Worm (Caenorhabditis elegans) whole organism, L3 larva: ENCODE data around the gene eri-3.

Experiments
- R02D3.7 ChIP-seq: fragments of 150-350 bp; optimal IDR thresholded peaks from 2 replicates; lab custom pipeline; 2014; ENCODE audit warnings: missing biosample characterization, missing genetic modification characterization
- eor-1 ChIP-seq, 2 experiments: fragments of 150-350 bp; optimal IDR thresholded peaks; 2 replicates each; lab custom pipeline; 2014 to 2018; ENCODE audit warnings: missing biosample characterization in 2 of 2, missing genetic modification characterization in 2 of 2

- no peak for TF ChIP-seq eor-1 (tag; optimal IDR thresholded peaks at IDR 0.05; lab: Kevin White, UChicago)
- TF ChIP-seq R02D3.7: no peak
Observed at ce11 chrII:1131821-1132220, 8.5 kb downstream of the eri-3 start.
